Fruit fly (Drosophila melanogaster): ENCODE data around the gene CG2260.

Gene CG2260

dm6 chrX:8115717-8116311 lies 5.1 kb downstream of the CG2260 start, which contains the start of gene Gclc (continued):
- TF ChIP-seq CG18619 (GFP tag; optimal IDR thresholded peaks at IDR 0.05) (no peak), CG33557 (GFP tag; optimal IDR thresholded peaks at IDR 0.05) (no peak), CG12659 (GFP tag; optimal IDR thresholded peaks at IDR 0.05) (peak; percentile 31), CG17385 (GFP tag; optimal IDR thresholded peaks at IDR 0.05) (no peak), CG4730 (GFP tag; IDR thresholded peaks at IDR 0.05) (no peak), dm (GFP tag; optimal IDR thresholded peaks at IDR 0.05) (peak; percentile 81), usp (GFP tag; optimal IDR thresholded peaks at IDR 0.05) (no peak), Sin3A (optimal IDR thresholded peaks at IDR 0.05) (no peak), chif (GFP tag; optimal IDR thresholded peaks at IDR 0.05) (no peak), Awh (GFP tag; IDR thresholded peaks at IDR 0.05) (no peak), CG14667 (GFP tag; IDR thresholded peaks at IDR 0.05) (no peak), aop (GFP tag; IDR thresholded peaks at IDR 0.05) (no peak), stwl (tag; optimal IDR thresholded peaks at IDR 0.05) (peak; percentile 86), CG7963 (GFP tag; IDR thresholded peaks at IDR 0.05; ENCODE audit: partially characterized antibody) (peak; percentile 10; the same call in 1 of the 3 replicates), Myb (GFP tag; optimal IDR thresholded peaks at IDR 0.05) (peak; percentile 18), ftz-f1 (GFP tag; optimal IDR thresholded peaks at IDR 0.05) (no peak), CG6254 (GFP tag; optimal IDR thresholded peaks at IDR 0.05) (no peak), vvl (GFP tag; IDR thresholded peaks at IDR 0.05) (peak; percentile 33; the same call in 1 of the 2 replicates), wor (GFP tag; IDR thresholded peaks at IDR 0.05) (no peak), tll (GFP tag; optimal IDR thresholded peaks at IDR 0.05) (no peak), BEAF-32 (GFP tag; optimal IDR thresholded peaks at IDR 0.05) (peak; percentile 66), Doc3 (GFP tag; IDR thresholded peaks at IDR 0.05; ENCODE audit: partially characterized antibody) (0 out of 3 replicates have a peak, but pooled peaks have one; percentile 35), C15 (GFP tag; IDR thresholded peaks at IDR 0.05) (no peak), repo (GFP tag; optimal IDR thresholded peaks at IDR 0.05) (no peak), kay (GFP tag; optimal IDR thresholded peaks at IDR 0.05) (no peak), sima (GFP tag; optimal IDR thresholded peaks at IDR 0.05) (no peak), Meics (GFP tag; optimal IDR thresholded peaks at IDR 0.05) (no peak), Blimp-1 (GFP tag; optimal IDR thresholded peaks at IDR 0.05) (no peak), Side (GFP tag; optimal IDR thresholded peaks at IDR 0.05) (no peak), ems (GFP tag; optimal IDR thresholded peaks at IDR 0.05) (no peak), CG3163 (GFP tag; optimal IDR thresholded peaks at IDR 0.05) (no peak), exex (tag; optimal IDR thresholded peaks at IDR 0.05) (peak; percentile 28), Opbp (GFP tag; IDR thresholded peaks at IDR 0.05; ENCODE audit: partially characterized antibody) (peak; percentile 23; the same call in 1 of the 3 replicates), amos (GFP tag; IDR thresholded peaks at IDR 0.05; ENCODE audit: partially characterized antibody) (peak; percentile 54; the same call in 1 of the 2 replicates), grau (tag; optimal IDR thresholded peaks at IDR 0.05) (no peak), D19B (GFP tag; optimal IDR thresholded peaks at IDR 0.05) (peak; percentile 3), unc-4 (GFP tag; IDR thresholded peaks at IDR 0.05; ENCODE audit: partially characterized antibody) (peak; percentile 52; the same call in 1 of the 2 replicates), crp (GFP tag; optimal IDR thresholded peaks at IDR 0.05) (peak in 1 of 2 experiments; percentile 23), tx (GFP tag; optimal IDR thresholded peaks at IDR 0.05) (no peak), Ets97D (GFP tag; optimal IDR thresholded peaks at IDR 0.05) (peak; percentile 36), CG17912 (GFP tag; optimal IDR thresholded peaks at IDR 0.05) (no peak), dysf (GFP tag; IDR thresholded peaks at IDR 0.05) (no peak), CG7839 (tag; optimal IDR thresholded peaks at IDR 0.05) (no peak), mam (GFP tag; optimal IDR thresholded peaks at IDR 0.05) (peak; percentile 9), HmgZ (tag; optimal IDR thresholded peaks at IDR 0.05) (no peak), CG9215 (GFP tag; IDR thresholded peaks at IDR 0.05) (no peak), CG14050 (GFP tag; IDR thresholded peaks at IDR 0.05) (no peak), row (GFP tag; IDR thresholded peaks at IDR 0.05) (peak; percentile 25; the same call in 1 of the 3 replicates), CG1603 (tag; optimal IDR thresholded peaks at IDR 0.05) (peak; percentile 42)

Data from whole organism, embryonic.